Worm (Caenorhabditis elegans) whole organism, mixed stage, embryonic: ENCODE results near the gene mtm-3.

Experiments
- M03D4.4 ChIP-seq: sonication (generic microtip); optimal IDR thresholded peaks from 2 replicates; lab custom pipeline; 2017; ENCODE audit warnings: mild to moderate bottlenecking, missing genetic modification characterization, missing compliant biosample characterization
- ceh-39 ChIP-seq: fragments of 150-350 bp; optimal IDR thresholded peaks from 2 replicates; lab custom pipeline; 2014; ENCODE audit warnings: missing biosample characterization, missing genetic modification characterization
- ceh-43 ChIP-seq: fragments of 200-800 bp; sonication (Bioruptor generic); optimal IDR thresholded peaks from 2 replicates; lab custom pipeline; 2018; ENCODE audit warnings: mild to moderate bottlenecking, missing genetic modification characterization, moderate library complexity, missing compliant biosample characterization
- ceh-83 ChIP-seq: fragments of 200-800 bp; sonication (Bioruptor generic); optimal IDR thresholded peaks from 2 replicates; lab custom pipeline; 2018; ENCODE audit warnings: mild to moderate bottlenecking, missing genetic modification characterization, missing compliant biosample characterization
- ces-1 ChIP-seq: fragments of 150-350 bp; optimal IDR thresholded peaks from 2 replicates; lab custom pipeline; 2014; ENCODE audit warnings: missing biosample characterization, missing genetic modification reagents, missing genetic modification characterization
- cnd-1 ChIP-seq: fragments of 200-800 bp; sonication (Bioruptor generic); optimal IDR thresholded peaks from 2 replicates; lab custom pipeline; 2018; ENCODE audit warnings: mild to moderate bottlenecking, missing genetic modification characterization, missing compliant biosample characterization
- drap-1 ChIP-seq: fragments of 200-800 bp; sonication (Bioruptor generic); optimal IDR thresholded peaks from 3 replicates; lab custom pipeline; 2018; ENCODE audit warnings: mild to moderate bottlenecking, missing genetic modification characterization, missing compliant biosample characterization
- elt-1 ChIP-seq: sonication (generic microtip); optimal IDR thresholded peaks from 2 replicates; lab custom pipeline; 2017; ENCODE audit warnings: missing genetic modification characterization, mild to moderate bottlenecking, missing compliant biosample characterization, antibody characterized with exemption, moderate library complexity, borderline replicate concordance; ENCODE audit not compliant: insufficient read depth
- elt-3 ChIP-seq: fragments of 150-350 bp; optimal IDR thresholded peaks from 2 replicates; lab custom pipeline; 2014; ENCODE audit warnings: missing biosample characterization, missing genetic modification characterization
- flh-1 ChIP-seq: fragments of 200-800 bp; sonication (Bioruptor generic); optimal IDR thresholded peaks from 2 replicates; lab custom pipeline; 2018; ENCODE audit warnings: mild to moderate bottlenecking, missing genetic modification characterization, moderate library complexity, missing compliant biosample characterization
- ham-2 ChIP-seq: fragments of 200-800 bp; sonication (Bioruptor generic); optimal IDR thresholded peaks from 2 replicates; lab custom pipeline; 2018; ENCODE audit warnings: mild to moderate bottlenecking, missing genetic modification characterization, missing compliant biosample characterization
- hlh-1 ChIP-seq: fragments of 150-350 bp; optimal IDR thresholded peaks from 2 replicates; lab custom pipeline; 2014; ENCODE audit warnings: missing biosample characterization, missing genetic modification reagents, missing genetic modification characterization
- lin-13 ChIP-seq: fragments of 150-350 bp; optimal IDR thresholded peaks from 2 replicates; lab custom pipeline; 2014; ENCODE audit warnings: missing biosample characterization, missing genetic modification characterization
- lin-32 ChIP-seq: fragments of 200-800 bp; sonication (Bioruptor generic); optimal IDR thresholded peaks from 2 replicates; lab custom pipeline; 2018; ENCODE audit warnings: mild to moderate bottlenecking, missing genetic modification characterization, missing compliant biosample characterization
- mab-5 ChIP-seq: fragments of 150-350 bp; optimal IDR thresholded peaks from 2 replicates; lab custom pipeline; 2014; ENCODE audit warnings: missing biosample characterization, missing genetic modification characterization
- mep-1 ChIP-seq: fragments of 150-350 bp; optimal IDR thresholded peaks from 2 replicates; lab custom pipeline; 2017; ENCODE audit warnings: missing biosample characterization, missing genetic modification reagents, missing genetic modification characterization, inconsistent platforms
- mls-2 ChIP-seq: sonication (generic microtip); optimal IDR thresholded peaks from 2 replicates; lab custom pipeline; 2016; ENCODE audit warnings: mild to moderate bottlenecking, missing genetic modification characterization, moderate library complexity, missing compliant biosample characterization
- nhr-12 ChIP-seq: fragments of 150-350 bp; optimal IDR thresholded peaks from 2 replicates; lab custom pipeline; 2014; ENCODE audit warnings: missing biosample characterization, missing genetic modification characterization
- nhr-2 ChIP-seq: fragments of 150-350 bp; optimal IDR thresholded peaks from 2 replicates; lab custom pipeline; 2014; ENCODE audit warnings: missing biosample characterization, missing genetic modification characterization
- nhr-237 ChIP-seq: fragments of 150-350 bp; optimal IDR thresholded peaks from 2 replicates; lab custom pipeline; 2014; ENCODE audit warnings: missing biosample characterization, missing genetic modification characterization
- nhr-28 ChIP-seq: fragments of 150-350 bp; optimal IDR thresholded peaks from 2 replicates; lab custom pipeline; 2014; ENCODE audit warnings: missing biosample characterization, missing genetic modification characterization
- nhr-76 ChIP-seq: sonication (generic microtip); optimal IDR thresholded peaks from 2 replicates; lab custom pipeline; 2017; ENCODE audit warnings: missing biosample characterization, missing genetic modification characterization
- sem-2 ChIP-seq: fragments of 200-800 bp; sonication (Bioruptor generic); optimal IDR thresholded peaks from 2 replicates; lab custom pipeline; 2018; ENCODE audit warnings: mild to moderate bottlenecking, missing genetic modification characterization, missing compliant biosample characterization
- snpc-4 ChIP-seq: fragments of 150-350 bp; optimal IDR thresholded peaks from 2 replicates; lab custom pipeline; 2014; ENCODE audit warnings: missing biosample characterization, missing genetic modification characterization
- tbx-8 ChIP-seq: fragments of 200-800 bp; sonication (Bioruptor generic); optimal IDR thresholded peaks from 2 replicates; lab custom pipeline; 2018; ENCODE audit warnings: mild to moderate bottlenecking, missing genetic modification characterization, moderate library complexity, missing compliant biosample characterization
- unc-120 ChIP-seq: sonication (generic microtip); optimal IDR thresholded peaks from 2 replicates; lab custom pipeline; 2017; ENCODE audit warnings: missing genetic modification characterization, missing compliant biosample characterization; ENCODE audit not compliant: poor library complexity, severe bottlenecking
- unc-39 ChIP-seq: fragments of 150-350 bp; optimal IDR thresholded peaks from 2 replicates; lab custom pipeline; 2014; ENCODE audit warnings: missing biosample characterization, missing genetic modification characterization
- unc-62 ChIP-seq: fragments of 150-350 bp; optimal IDR thresholded peaks from 2 replicates; lab custom pipeline; 2014; ENCODE audit warnings: missing biosample characterization, missing genetic modification reagents, missing genetic modification characterization
- ztf-11 ChIP-seq: fragments of 150-350 bp; optimal IDR thresholded peaks from 2 replicates; lab custom pipeline; 2014; ENCODE audit warnings: missing biosample characterization, missing genetic modification characterization

Gene mtm-3

DNA sequence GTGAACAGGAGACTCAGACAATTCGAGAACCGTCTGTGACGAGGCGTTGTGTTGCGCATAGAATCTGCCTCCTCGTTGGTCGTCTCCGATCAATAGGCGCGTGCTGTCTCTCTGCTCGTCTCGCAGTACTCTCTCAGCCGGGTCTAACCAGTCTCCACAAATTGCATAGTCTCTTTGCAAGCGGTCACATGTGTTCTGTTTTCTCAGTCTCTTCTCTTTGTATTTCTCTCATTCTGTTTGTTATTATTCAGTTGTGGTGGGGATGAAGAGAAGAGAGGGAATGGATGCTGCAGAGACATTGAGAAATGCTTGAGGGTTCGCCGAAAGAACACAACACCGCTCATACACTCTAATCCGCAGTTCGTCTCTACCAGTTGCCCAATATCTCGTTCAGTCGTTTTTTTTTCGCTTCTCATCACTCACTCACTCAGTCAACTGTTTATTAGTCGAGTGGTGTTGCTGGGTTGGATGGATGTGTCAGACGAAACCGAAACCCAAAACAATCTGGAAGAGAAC, 1.2 kb upstream of the mtm-3 start (continued):
- TF ChIP-seq ham-2 (GFP tag; lab: Kevin White, UChicago) (peak; percentile 86), tbx-8 (no peak), unc-120 (tag; lab: Kevin White, UChicago) (peak; percentile 72)
- TF ChIP-seq, all 35 proteins: peak for 24

DNA sequence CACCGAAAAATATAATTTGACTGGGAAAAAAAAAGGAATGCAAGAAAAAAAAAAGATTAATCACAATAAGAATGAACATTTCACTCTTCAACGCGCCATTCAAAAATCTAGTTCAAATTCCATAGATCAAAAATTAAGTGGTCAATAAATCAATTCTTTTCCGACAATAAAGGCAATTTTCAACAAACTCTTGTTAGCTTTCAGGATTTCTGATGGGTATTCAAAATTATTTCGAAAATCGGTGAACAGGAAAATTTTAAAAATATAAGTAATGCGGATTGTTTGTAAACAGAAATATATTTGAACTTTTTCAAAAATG, 626 bp upstream of the mtm-3 start:
- TF ChIP-seq mab-5 (tag; lab: Kevin White, UChicago) (no peak), ceh-83 (GFP tag; lab: Kevin White, UChicago) (no peak), hlh-1 (tag; lab: Kevin White, UChicago) (no peak), nhr-2 (no peak), unc-120 (tag; lab: Kevin White, UChicago) (no peak), ceh-43 (GFP tag; lab: Kevin White, UChicago) (no peak), mep-1 (no peak), elt-1 (tag; lab: Kevin White, UChicago) (no peak), lin-32 (GFP tag; lab: Kevin White, UChicago) (no peak), elt-3 (no peak), cnd-1 (tag; lab: Kevin White, UChicago) (no peak), snpc-4 (tag; lab: Kevin White, UChicago) (no peak), unc-39 (no peak), nhr-76 (tag; lab: Kevin White, UChicago) (no peak), tbx-8 (no peak), lin-13 (no peak), ztf-11 (tag; lab: Kevin White, UChicago) (no peak), M03D4.4 (tag; lab: Kevin White, UChicago) (no peak)
- TF ChIP-seq, all 35 proteins: peak for 0

DNA sequence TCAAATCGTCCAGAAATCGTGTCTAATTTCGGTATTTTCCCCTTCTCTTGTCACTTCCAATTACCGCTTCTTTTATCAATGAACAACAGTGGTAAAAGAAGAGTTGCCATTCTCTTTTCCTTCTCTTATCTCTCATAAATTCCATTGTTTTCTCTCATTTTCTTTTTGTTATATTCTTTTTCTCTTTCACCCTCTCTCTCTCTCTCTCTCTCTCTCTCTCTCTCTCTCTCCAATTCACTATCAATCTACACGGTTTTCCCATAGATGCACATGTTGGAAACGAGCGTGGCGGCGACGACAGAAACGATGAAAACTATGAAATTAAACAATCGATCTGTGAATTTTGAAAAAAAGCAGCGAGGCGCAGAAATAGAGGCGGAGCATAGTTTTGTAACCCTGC, 1.1 kb downstream of the mtm-3 start:
- TF ChIP-seq M03D4.4 (tag; lab: Kevin White, UChicago) (no peak), ham-2 (GFP tag; lab: Kevin White, UChicago) (no peak), unc-120 (tag; lab: Kevin White, UChicago) (peak; percentile 2), nhr-237 (tag; lab: Kevin White, UChicago) (no peak), sem-2 (GFP tag; lab: Kevin White, UChicago) (no peak), hlh-1 (tag; lab: Kevin White, UChicago) (no peak), tbx-8 (no peak)

ce11 chrIII:3798416-3798815, 1.9 kb downstream of the mtm-3 start:
- no peak for TF ChIP-seq drap-1
- TF ChIP-seq nhr-2 = no peak
- TF ChIP-seq ceh-39 (tag; lab: Kevin White, UChicago) = no peak
- TF ChIP-seq elt-1 (tag; lab: Kevin White, UChicago) = no peak
- no peak for TF ChIP-seq unc-120 (tag; lab: Kevin White, UChicago)
- no peak for TF ChIP-seq ham-2 (GFP tag; lab: Kevin White, UChicago)
- no peak for TF ChIP-seq snpc-4 (tag; lab: Kevin White, UChicago)
- no peak for TF ChIP-seq nhr-12 (tag; lab: Kevin White, UChicago)
- TF ChIP-seq flh-1 (GFP tag; lab: Kevin White, UChicago) = no peak
- no peak for TF ChIP-seq nhr-237 (tag; lab: Kevin White, UChicago)
- TF ChIP-seq ces-1 (GFP tag; lab: Kevin White, UChicago) = no peak
- TF ChIP-seq hlh-1 (tag; lab: Kevin White, UChicago) = no peak
- TF ChIP-seq unc-39 = no peak
- TF ChIP-seq, all 35 proteins: peak for 0

DNA sequence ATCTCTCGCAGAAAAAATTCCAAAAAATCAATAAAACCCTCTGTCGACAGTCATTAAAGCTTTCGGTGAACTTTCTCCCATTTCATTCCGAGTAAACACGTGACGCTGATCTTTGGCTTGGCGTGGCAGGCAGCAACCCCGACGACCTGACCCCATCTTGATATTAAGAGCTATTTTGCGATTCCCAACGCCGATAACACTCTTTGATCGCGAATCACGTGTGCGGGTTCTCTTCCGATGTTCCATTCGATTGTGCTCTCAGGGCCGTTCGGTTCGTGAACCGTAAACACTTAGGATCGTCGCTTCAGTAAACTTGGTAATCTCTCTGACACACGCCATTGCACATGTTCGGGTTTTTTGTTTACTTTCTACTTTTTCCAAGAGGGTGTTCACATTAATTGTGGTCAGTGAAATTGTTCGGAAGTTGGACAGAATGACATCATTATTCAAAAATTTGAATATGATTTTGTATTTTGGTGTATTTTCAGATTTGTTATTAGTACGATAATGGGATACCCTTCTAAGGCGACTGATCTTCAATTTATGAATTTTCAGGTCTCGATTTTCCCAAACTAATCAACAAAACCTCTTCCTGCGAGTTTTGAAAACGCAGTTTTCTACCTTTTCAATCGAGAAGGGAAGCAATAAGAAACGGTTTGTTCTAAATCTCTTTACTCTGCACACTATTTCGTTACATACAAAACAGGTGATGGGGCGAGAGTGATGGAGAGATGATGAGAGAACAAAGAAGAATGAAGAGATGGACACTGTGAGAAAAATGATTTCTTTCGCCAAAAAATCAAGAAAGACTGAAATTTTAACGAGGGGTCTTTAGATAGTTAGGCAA, 2.9 kb downstream of the mtm-3 start:
- TF ChIP-seq elt-1 (tag; lab: Kevin White, UChicago) = peak; percentile 90
- TF ChIP-seq ceh-43 (GFP tag; lab: Kevin White, UChicago) = no peak

- no peak for TF ChIP-seq ceh-43 (GFP tag; lab: Kevin White, UChicago)
- TF ChIP-seq elt-3 = no peak
- TF ChIP-seq lin-13 = no peak
- TF ChIP-seq unc-62 (GFP tag; lab: Kevin White, UChicago) = no peak
- no peak for TF ChIP-seq hlh-1 (tag; lab: Kevin White, UChicago)
- no peak for TF ChIP-seq nhr-28
- no peak for TF ChIP-seq lin-32 (GFP tag; lab: Kevin White, UChicago)
- TF ChIP-seq flh-1 (GFP tag; lab: Kevin White, UChicago) = no peak
- TF ChIP-seq cnd-1 (tag; lab: Kevin White, UChicago) = no peak
- no peak for TF ChIP-seq unc-120 (tag; lab: Kevin White, UChicago)
- TF ChIP-seq ceh-39 (tag; lab: Kevin White, UChicago) = no peak
- no peak for TF ChIP-seq mls-2 (tag; lab: Kevin White, UChicago)
- no peak for TF ChIP-seq nhr-76 (tag; lab: Kevin White, UChicago)
- TF ChIP-seq tbx-8 = no peak
- TF ChIP-seq nhr-237 (tag; lab: Kevin White, UChicago) = no peak
These were observed 4.3 kb downstream of the mtm-3 start for ce11 chrIII:3795933-3796332.
